Fruit fly (Drosophila melanogaster) Kc167 (cell line): ENCODE results near the gene Dpp10.

Experiments
- Myc ChIP-seq: fragments of >200 bp; optimal IDR thresholded peaks from 2 replicates; lab custom pipeline; 2017; ENCODE audit warnings: missing external identifiers
- Sin3A ChIP-seq: fragments of >200 bp; optimal IDR thresholded peaks from 2 replicates; lab custom pipeline; 2018; ENCODE audit warnings: missing external identifiers
- h ChIP-seq: fragments of >200 bp; optimal IDR thresholded peaks from 3 replicates; lab custom pipeline; 2018; ENCODE audit warnings: missing external identifiers
- insv ChIP-seq: fragments of >200 bp; optimal IDR thresholded peaks from 3 replicates; lab custom pipeline; 2018; ENCODE audit warnings: missing external identifiers
- psq ChIP-seq: fragments of >200 bp; optimal IDR thresholded peaks from 2 replicates; lab custom pipeline; 2017; ENCODE audit warnings: missing external identifiers
- ttk ChIP-seq: sonication (Bioruptor generic); optimal IDR thresholded peaks from 2 replicates; lab custom pipeline; 2017; ENCODE audit warnings: missing external identifiers

Dpp10 gene

DNA sequence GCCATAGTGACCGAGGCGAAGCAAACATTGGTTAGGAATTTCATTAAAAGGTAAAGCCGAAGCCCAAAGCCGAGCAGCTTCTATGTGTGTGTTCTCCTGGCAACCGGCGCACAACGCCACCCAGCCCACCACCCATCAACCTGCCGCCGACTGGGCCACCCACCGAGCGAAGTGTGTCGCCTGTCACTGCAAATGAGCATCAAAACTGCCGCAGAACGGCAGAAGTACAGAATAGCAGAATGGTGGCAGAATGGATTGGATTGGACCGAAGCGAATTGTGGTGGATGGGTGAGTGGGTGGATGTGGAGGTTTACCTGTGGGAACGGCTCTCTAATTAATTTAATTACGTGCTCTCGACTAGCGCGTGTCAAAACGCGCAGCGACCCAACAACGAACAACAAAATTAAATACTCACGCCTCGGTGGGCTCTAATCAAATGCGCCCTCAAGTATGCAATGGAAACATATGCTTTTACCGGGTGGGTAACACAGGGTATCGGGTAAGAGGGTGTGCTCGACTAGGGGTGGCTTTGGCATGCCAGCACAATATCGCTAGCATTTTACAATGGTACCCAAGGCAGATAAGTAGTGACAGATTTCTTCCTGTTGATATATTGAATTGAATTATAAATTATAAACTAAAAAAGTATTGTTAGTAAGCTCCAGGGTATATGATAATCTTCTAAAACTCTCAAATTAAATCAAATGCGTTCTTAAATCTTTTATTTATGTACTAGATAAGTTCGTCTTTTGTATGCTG is 61.1 kb downstream of the Dpp10 start:
- TF ChIP-seq insv (lab: Kevin White, UChicago) (no peak), ttk (lab: Kevin White, UChicago) (no peak), psq (lab: Kevin White, UChicago) (no peak), h (lab: Kevin White, UChicago) (no peak), Myc (lab: Kevin White, UChicago) (no peak), Sin3A (lab: Kevin White, UChicago) (no peak)

DNA sequence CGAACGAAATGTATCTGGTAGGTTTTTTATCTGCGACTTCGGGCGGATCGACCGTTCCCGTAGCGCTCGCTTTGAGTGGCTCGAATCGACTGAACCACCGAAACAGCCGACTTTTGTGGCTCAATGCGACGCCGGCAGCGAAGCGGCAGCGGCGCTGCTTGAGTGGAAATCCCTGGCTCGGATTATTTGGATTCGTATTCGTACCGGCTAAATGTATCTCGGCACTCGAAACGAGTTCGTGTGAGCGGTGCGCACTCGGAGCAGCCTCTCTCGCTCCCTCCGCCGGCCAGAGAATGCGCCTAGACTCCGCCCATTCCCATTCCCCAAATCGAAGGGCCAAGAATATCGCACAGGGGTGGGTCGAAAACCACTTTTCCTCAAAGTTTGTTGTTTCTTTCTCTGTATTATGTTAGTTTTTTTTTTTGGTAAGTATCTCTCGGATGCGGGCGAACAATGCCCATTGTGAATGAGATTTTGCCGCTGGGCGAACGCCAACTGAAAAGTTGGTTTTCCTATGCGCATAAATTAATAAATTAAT is 64.8 kb downstream of the Dpp10 start:
- TF ChIP-seq psq (lab: Kevin White, UChicago) (no peak), ttk (lab: Kevin White, UChicago) (no peak), insv (lab: Kevin White, UChicago) (no peak), Myc (lab: Kevin White, UChicago) (no peak), Sin3A (lab: Kevin White, UChicago) (no peak), h (lab: Kevin White, UChicago) (no peak)

DNA sequence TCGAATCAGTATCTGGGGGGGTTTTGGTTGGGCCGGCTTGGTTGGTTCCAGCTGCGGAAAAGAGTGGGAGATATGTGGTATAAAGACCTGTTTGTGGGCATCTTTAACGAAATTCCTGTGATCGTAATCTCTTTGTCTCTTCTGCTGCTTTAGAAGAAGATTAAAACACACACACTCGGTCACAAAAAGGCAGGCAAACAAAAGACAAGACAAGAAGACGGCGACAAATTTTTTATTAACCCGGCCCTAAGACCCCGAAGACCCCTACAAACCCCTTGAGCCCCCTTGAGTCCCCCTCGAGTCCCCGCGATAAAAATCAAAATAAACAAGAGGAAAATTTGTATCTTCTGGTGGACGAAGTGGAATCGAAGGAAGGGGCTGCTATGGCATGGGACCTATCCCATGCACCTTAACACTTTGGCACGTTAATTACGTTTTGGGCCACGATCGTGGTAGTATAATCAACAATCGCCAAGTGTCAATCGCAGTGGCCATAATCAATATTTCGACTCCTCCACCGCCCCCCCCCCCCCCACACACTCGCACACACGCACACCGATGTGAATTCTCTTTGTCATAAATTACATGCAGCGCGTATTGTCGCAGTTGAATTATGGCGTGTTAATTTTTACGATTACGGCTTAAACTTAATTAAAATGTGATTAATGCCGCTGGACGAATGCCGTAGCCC is 66.6 kb downstream of the Dpp10 start:
- TF ChIP-seq h (lab: Kevin White, UChicago) (no peak), ttk (lab: Kevin White, UChicago) (no peak), psq (lab: Kevin White, UChicago) (no peak), Myc (lab: Kevin White, UChicago) (no peak), insv (lab: Kevin White, UChicago) (no peak), Sin3A (lab: Kevin White, UChicago) (no peak)

DNA sequence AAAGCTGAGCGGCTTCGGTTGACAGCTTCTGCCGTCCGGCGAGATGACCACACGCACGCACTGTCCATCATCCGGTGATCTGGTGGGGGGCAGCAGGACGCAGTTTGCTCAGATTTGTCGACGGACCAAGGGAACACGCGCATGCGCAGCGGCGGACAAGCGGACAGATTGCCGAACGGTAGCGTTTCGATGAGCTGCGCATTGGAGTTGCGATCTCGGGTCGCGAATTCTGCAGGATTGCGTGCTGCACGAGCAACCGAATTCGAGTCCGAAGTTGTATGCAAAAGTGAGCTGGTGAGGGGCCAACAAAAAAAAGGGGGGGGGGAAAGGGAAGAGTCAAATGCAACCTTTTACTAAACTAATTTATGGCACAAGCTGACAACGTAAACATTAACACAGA is 67.1 kb downstream of the Dpp10 start:
- TF ChIP-seq Sin3A (lab: Kevin White, UChicago) (no peak), insv (lab: Kevin White, UChicago) (no peak)

DNA sequence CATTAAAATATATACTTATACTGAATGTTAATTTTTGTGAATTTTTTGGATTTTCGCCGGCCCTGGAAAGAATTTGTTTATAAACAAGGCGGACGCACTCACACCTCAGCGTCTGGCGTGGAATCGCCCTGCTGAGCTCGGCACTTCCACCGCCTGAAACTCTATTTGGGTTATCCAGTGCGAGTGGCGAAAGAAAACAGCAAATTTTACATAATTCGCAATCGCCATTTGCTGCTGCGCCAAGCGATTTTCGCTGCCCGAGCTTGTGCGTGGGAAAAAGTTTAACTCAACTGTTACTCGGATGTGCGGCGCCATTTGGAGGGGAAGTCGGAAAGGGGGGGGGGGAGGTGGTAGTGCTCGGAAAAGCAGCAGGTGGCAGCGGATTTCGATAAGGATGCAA is 67.9 kb downstream of the Dpp10 start:
- TF ChIP-seq h (lab: Kevin White, UChicago) (no peak), Myc (lab: Kevin White, UChicago) (no peak), ttk (lab: Kevin White, UChicago) (no peak)

DNA sequence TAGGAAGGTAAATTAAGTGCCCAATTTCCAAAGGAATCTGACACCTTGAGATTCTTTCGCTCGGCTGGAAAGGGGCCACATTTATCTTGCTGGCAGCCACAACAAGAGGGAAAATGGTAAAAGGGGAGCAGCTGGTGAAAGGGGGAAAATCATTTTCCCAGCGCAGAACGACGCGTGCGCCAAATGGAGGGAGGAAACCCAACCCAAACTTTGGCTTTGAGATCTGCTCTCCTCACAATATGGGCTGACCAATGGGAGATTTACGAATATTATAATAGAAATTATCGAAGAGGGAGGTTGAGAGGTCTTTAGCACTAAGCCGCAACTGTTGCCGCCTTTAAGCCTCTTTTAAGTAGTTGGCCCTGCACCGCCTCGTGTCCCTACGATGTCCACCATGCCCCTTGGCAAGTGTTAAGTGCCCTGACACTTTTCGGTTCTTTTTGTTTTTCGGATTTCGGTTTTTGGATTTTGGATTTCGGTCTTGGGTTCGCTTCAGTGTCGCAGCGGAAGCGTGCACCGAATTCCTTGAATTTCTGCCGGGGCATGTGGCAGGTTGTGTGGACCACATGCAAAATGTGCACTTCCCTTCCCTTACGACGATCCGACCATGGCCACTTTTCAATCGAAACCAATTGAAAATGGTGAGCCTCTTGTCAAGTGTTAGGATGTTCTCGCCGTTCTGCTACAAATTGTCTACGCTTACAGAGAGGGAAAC is 68.7 kb downstream of the Dpp10 start:
- TF ChIP-seq Myc (lab: Kevin White, UChicago) = no peak
- TF ChIP-seq insv (lab: Kevin White, UChicago) = no peak
- no peak for TF ChIP-seq ttk (lab: Kevin White, UChicago)
- TF ChIP-seq Sin3A (lab: Kevin White, UChicago) = no peak
- no peak for TF ChIP-seq h (lab: Kevin White, UChicago)
- no peak for TF ChIP-seq psq (lab: Kevin White, UChicago)

DNA sequence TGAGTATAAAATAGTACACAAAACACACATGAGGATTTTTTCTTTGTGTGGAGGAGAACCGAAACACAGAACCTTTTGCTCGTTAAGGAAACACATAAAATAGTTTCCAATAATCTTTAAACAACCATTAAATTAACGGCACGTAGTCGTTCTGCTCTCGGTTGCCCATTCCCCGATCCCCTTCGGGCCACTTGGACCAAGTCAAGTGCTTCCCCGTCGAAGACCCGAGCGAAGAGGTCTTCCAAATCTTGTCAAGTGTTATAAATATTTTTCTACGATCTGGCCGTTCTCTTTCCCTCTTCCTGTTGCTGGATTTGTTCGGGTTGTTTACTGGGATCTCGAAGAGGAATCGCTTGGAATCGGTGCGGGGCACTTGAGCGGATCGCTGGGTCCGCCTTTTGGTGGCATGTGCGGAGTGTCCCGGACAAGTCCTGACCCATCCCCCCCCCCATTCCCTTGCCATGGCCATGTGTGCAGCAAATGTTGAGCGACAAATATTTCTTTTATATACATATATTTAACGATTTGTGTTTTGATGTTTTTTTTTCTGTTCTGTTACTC is 69.8 kb downstream of the Dpp10 start:
- TF ChIP-seq psq (lab: Kevin White, UChicago) (no peak), ttk (lab: Kevin White, UChicago) (no peak), Sin3A (lab: Kevin White, UChicago) (no peak), h (lab: Kevin White, UChicago) (no peak), insv (lab: Kevin White, UChicago) (no peak), Myc (lab: Kevin White, UChicago) (no peak)

DNA sequence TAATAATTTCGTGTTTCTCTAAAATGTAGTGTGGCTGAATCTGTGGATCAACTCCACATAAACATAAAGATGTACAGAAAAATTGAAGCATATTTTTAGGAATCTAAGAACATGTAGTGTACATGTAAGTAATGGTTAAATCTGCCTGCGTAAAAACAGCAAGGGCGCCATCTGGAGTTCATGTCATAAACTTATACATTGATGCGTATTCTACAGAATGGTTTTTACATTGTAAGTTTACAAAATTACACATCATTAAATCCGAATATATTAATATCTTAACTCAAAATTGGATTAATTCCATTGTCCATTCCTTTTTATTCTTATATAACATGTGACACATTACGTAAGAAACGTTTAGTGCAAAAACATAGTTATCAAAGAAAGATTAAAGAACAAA is 73.9 kb downstream of the Dpp10 start:
- TF ChIP-seq insv (lab: Kevin White, UChicago) (no peak), psq (lab: Kevin White, UChicago) (no peak), h (lab: Kevin White, UChicago) (no peak), ttk (lab: Kevin White, UChicago) (no peak)
